Fruit fly (Drosophila melanogaster) whole organism, embryonic: ENCODE results near the gene GluRIA.

ENCODE experiments used
- Adf1 ChIP-seq: fragments of 200-800 bp; sonication (Bioruptor generic); IDR thresholded peaks from 2 replicates; pipeline ENCODE4 v1.3.6; 2022; ENCODE audit warnings: missing biosample characterization, missing genetic modification characterization
- B-H2 ChIP-seq: fragments of 200-800 bp; sonication (Bioruptor generic); optimal IDR thresholded peaks from 2 replicates; lab custom pipeline; 2018; ENCODE audit warnings: missing biosample characterization, mild to moderate bottlenecking, missing genetic modification characterization
- CG10147 ChIP-seq: fragments of 200-800 bp; sonication (Bioruptor generic); optimal IDR thresholded peaks from 2 replicates; lab custom pipeline; 2019; ENCODE audit warnings: missing biosample characterization, mild to moderate bottlenecking, missing genetic modification characterization, moderate library complexity
- CG10431 ChIP-seq: fragments of 200-800 bp; sonication (Bioruptor generic); optimal IDR thresholded peaks from 3 replicates; lab custom pipeline; 2018; ENCODE audit warnings: missing biosample characterization, mild to moderate bottlenecking, missing genetic modification characterization
- CG10543 ChIP-seq: fragments of 200-800 bp; sonication (Bioruptor generic); optimal IDR thresholded peaks from 3 replicates; lab custom pipeline; 2017; ENCODE audit warnings: missing biosample characterization, mild to moderate bottlenecking, missing genetic modification characterization, moderate library complexity
- CG16815 ChIP-seq: fragments of 200-800 bp; sonication (Bioruptor generic); optimal IDR thresholded peaks from 3 replicates; lab custom pipeline; 2017; ENCODE audit warnings: missing biosample characterization, mild to moderate bottlenecking, missing genetic modification characterization
- CG17802 ChIP-seq: fragments of 200-800 bp; sonication (Bioruptor generic); optimal IDR thresholded peaks from 2 replicates; lab custom pipeline; 2018; ENCODE audit warnings: missing biosample characterization, mild to moderate bottlenecking, missing genetic modification characterization, moderate library complexity
- CG2202 ChIP-seq: fragments of 200-800 bp; sonication (Bioruptor generic); optimal IDR thresholded peaks from 2 replicates; lab custom pipeline; 2018; ENCODE audit warnings: missing biosample characterization, mild to moderate bottlenecking, missing genetic modification characterization
- CG30403 ChIP-seq: fragments of 200-800 bp; sonication (Bioruptor generic); optimal IDR thresholded peaks from 3 replicates; lab custom pipeline; 2016; ENCODE audit warnings: missing biosample characterization, missing genetic modification characterization
- CG31224 ChIP-seq: fragments of 200-800 bp; sonication (Bioruptor generic); IDR thresholded peaks from 2 replicates; pipeline ENCODE4 v1.3.6; 2022; ENCODE audit warnings: missing biosample characterization, missing genetic modification characterization
- CG4730 ChIP-seq: fragments of 200-800 bp; sonication (Bioruptor generic); IDR thresholded peaks from 2 replicates; pipeline ENCODE4 v1.3.6; 2022; ENCODE audit warnings: missing biosample characterization, missing genetic modification characterization
- CG5180 ChIP-seq: fragments of 200-800 bp; sonication (Bioruptor generic); optimal IDR thresholded peaks from 3 replicates; lab custom pipeline; 2017; ENCODE audit warnings: missing biosample characterization, missing genetic modification characterization, mild to moderate bottlenecking, moderate library complexity, missing genetic modification reagents
- CG6689 ChIP-seq: fragments of 200-800 bp; sonication (Bioruptor generic); IDR thresholded peaks from 2 replicates; pipeline ENCODE4 v1.3.6; 2022; ENCODE audit warnings: missing biosample characterization, missing genetic modification characterization
- CG7271 ChIP-seq: fragments of 200-800 bp; sonication (Bioruptor generic); optimal IDR thresholded peaks from 2 replicates; lab custom pipeline; 2018; ENCODE audit warnings: missing biosample characterization, mild to moderate bottlenecking, missing genetic modification characterization, moderate library complexity
- CG7963 ChIP-seq: fragments of 200-800 bp; sonication (Bioruptor generic); IDR thresholded peaks from 3 replicates; pipeline ENCODE4 v1.3.6; 2022; ENCODE audit warnings: missing biosample characterization, missing genetic modification characterization; ENCODE audit not compliant: partially characterized antibody
- CG8290 ChIP-seq, 3 experiments: fragments of 200-800 bp; sonication (Bioruptor generic); optimal IDR thresholded peaks; 2 replicates each; lab custom pipeline; 2016 to 2019; ENCODE audit warnings: missing biosample characterization in 3 of 3, missing genetic modification characterization in 3 of 3, mild to moderate bottlenecking in 2 of 3, moderate library complexity in 1 of 3
- CG9437 ChIP-seq: fragments of 200-800 bp; sonication (Bioruptor generic); optimal IDR thresholded peaks from 2 replicates; lab custom pipeline; 2018; ENCODE audit warnings: missing biosample characterization, mild to moderate bottlenecking, missing genetic modification characterization
- CG9727 ChIP-seq: fragments of 200-800 bp; sonication (Bioruptor generic); optimal IDR thresholded peaks from 3 replicates; lab custom pipeline; 2017; ENCODE audit warnings: missing biosample characterization, mild to moderate bottlenecking, missing genetic modification characterization
- D19B ChIP-seq: fragments of 200-800 bp; sonication (Bioruptor generic); optimal IDR thresholded peaks from 2 replicates; lab custom pipeline; 2017; ENCODE audit warnings: missing biosample characterization, mild to moderate bottlenecking, missing genetic modification characterization
- Dek ChIP-seq: fragments of 200-800 bp; sonication (Bioruptor generic); optimal IDR thresholded peaks from 3 replicates; lab custom pipeline; 2019; ENCODE audit warnings: missing biosample characterization, mild to moderate bottlenecking, missing genetic modification characterization, moderate library complexity
- Doc3 ChIP-seq: fragments of 200-800 bp; sonication (Bioruptor generic); IDR thresholded peaks from 3 replicates; pipeline ENCODE4 v1.3.6; 2022; ENCODE audit warnings: missing biosample characterization, missing genetic modification characterization; ENCODE audit not compliant: partially characterized antibody
- Drgx ChIP-seq: fragments of 200-800 bp; sonication (Bioruptor generic); IDR thresholded peaks from 2 replicates; pipeline ENCODE4 v1.3.6; 2022; ENCODE audit warnings: missing biosample characterization, missing genetic modification characterization
- Fer3 ChIP-seq: fragments of 200-800 bp; sonication (Bioruptor generic); optimal IDR thresholded peaks from 2 replicates; lab custom pipeline; 2018; ENCODE audit warnings: missing biosample characterization, mild to moderate bottlenecking, missing genetic modification characterization, moderate library complexity
- H15 ChIP-seq: fragments of 200-800 bp; sonication (Bioruptor generic); IDR thresholded peaks from 3 replicates; pipeline ENCODE4 v1.3.6; 2022; ENCODE audit warnings: missing biosample characterization, missing genetic modification characterization
- HLHmδ ChIP-seq: fragments of 200-800 bp; sonication (Bioruptor generic); optimal IDR thresholded peaks from 2 replicates; lab custom pipeline; 2018; ENCODE audit warnings: missing biosample characterization, mild to moderate bottlenecking, missing genetic modification characterization, moderate library complexity
- Hand ChIP-seq: fragments of 200-800 bp; sonication (Bioruptor generic); optimal IDR thresholded peaks from 2 replicates; lab custom pipeline; 2017; ENCODE audit warnings: mild to moderate bottlenecking, missing biosample characterization, missing genetic modification reagents, missing genetic modification characterization
- Hmx ChIP-seq: fragments of 200-800 bp; sonication (Bioruptor generic); optimal IDR thresholded peaks from 2 replicates; lab custom pipeline; 2016; ENCODE audit warnings: missing biosample characterization, missing genetic modification characterization
- Lhr ChIP-seq: fragments of 200-800 bp; sonication (Bioruptor generic); optimal IDR thresholded peaks from 3 replicates; lab custom pipeline; 2017; ENCODE audit warnings: mild to moderate bottlenecking, missing biosample characterization, missing genetic modification reagents, missing genetic modification characterization
- Poxn ChIP-seq: fragments of 200-800 bp; sonication (Bioruptor generic); IDR thresholded peaks from 2 replicates; pipeline ENCODE4 v1.3.6; 2022; ENCODE audit warnings: missing biosample characterization, missing genetic modification characterization
- Sox102F ChIP-seq: fragments of 200-800 bp; sonication (Bioruptor generic); optimal IDR thresholded peaks from 2 replicates; lab custom pipeline; 2018; ENCODE audit warnings: missing biosample characterization, mild to moderate bottlenecking, missing genetic modification characterization, moderate library complexity
- Vsx1 ChIP-seq: fragments of 200-800 bp; sonication (Bioruptor generic); optimal IDR thresholded peaks from 2 replicates; lab custom pipeline; 2017; ENCODE audit warnings: missing biosample characterization, mild to moderate bottlenecking, missing genetic modification characterization, missing genetic modification reagents
- ab ChIP-seq: fragments of 200-800 bp; sonication (Bioruptor generic); optimal IDR thresholded peaks from 2 replicates; lab custom pipeline; 2016; ENCODE audit warnings: missing biosample characterization, missing genetic modification characterization
- al ChIP-seq: fragments of 200-800 bp; sonication (Bioruptor generic); IDR thresholded peaks from 2 replicates; pipeline ENCODE4 v1.3.6; 2022; ENCODE audit warnings: missing biosample characterization, missing genetic modification characterization
- caup ChIP-seq: fragments of 200-800 bp; sonication (Bioruptor generic); optimal IDR thresholded peaks from 3 replicates; lab custom pipeline; 2017; ENCODE audit warnings: missing biosample characterization, mild to moderate bottlenecking, missing genetic modification characterization, moderate library complexity; ENCODE audit not compliant: severe bottlenecking
- corto ChIP-seq: fragments of 200-800 bp; sonication (Bioruptor generic); optimal IDR thresholded peaks from 2 replicates; lab custom pipeline; 2016; ENCODE audit warnings: missing biosample characterization, mild to moderate bottlenecking, missing genetic modification characterization, moderate library complexity
- danr ChIP-seq: fragments of 200-800 bp; sonication (Bioruptor generic); IDR thresholded peaks from 2 replicates; pipeline ENCODE4 v1.3.6; 2022; ENCODE audit warnings: missing biosample characterization, missing genetic modification characterization
- dimm ChIP-seq: fragments of 200-800 bp; sonication (Bioruptor generic); IDR thresholded peaks from 2 replicates; pipeline ENCODE4 v1.3.6; 2022; ENCODE audit warnings: missing biosample characterization, missing genetic modification characterization
- dmrt11E ChIP-seq: fragments of 200-800 bp; sonication (Bioruptor generic); optimal IDR thresholded peaks from 3 replicates; lab custom pipeline; 2018; ENCODE audit warnings: missing biosample characterization, mild to moderate bottlenecking, missing genetic modification characterization, moderate library complexity
- emc ChIP-seq: fragments of 200-800 bp; sonication (Bioruptor generic); optimal IDR thresholded peaks from 2 replicates; lab custom pipeline; 2016; ENCODE audit warnings: missing biosample characterization, missing genetic modification characterization
- ewg ChIP-seq: fragments of 200-800 bp; sonication (Bioruptor generic); optimal IDR thresholded peaks from 3 replicates; lab custom pipeline; 2017; ENCODE audit warnings: mild to moderate bottlenecking, missing biosample characterization, missing genetic modification reagents, missing genetic modification characterization
- oc ChIP-seq: fragments of 200-800 bp; sonication (Bioruptor generic); optimal IDR thresholded peaks from 2 replicates; lab custom pipeline; 2018; ENCODE audit warnings: missing biosample characterization, mild to moderate bottlenecking, missing genetic modification characterization, moderate library complexity
- sim ChIP-seq: fragments of 200-800 bp; sonication (Bioruptor generic); IDR thresholded peaks from 2 replicates; pipeline ENCODE4 v1.3.6; 2022; ENCODE audit warnings: missing biosample characterization, missing genetic modification characterization
- slp2 ChIP-seq: fragments of 200-800 bp; sonication (Bioruptor generic); optimal IDR thresholded peaks from 2 replicates; lab custom pipeline; 2016; ENCODE audit warnings: missing biosample characterization, missing genetic modification characterization
- sna ChIP-seq: fragments of 200-800 bp; sonication (Bioruptor generic); IDR thresholded peaks from 2 replicates; pipeline ENCODE4 v1.3.6; 2022; ENCODE audit warnings: missing biosample characterization, missing genetic modification characterization; ENCODE audit not compliant: partially characterized antibody
- sqz ChIP-seq: fragments of 200-800 bp; sonication (Bioruptor generic); optimal IDR thresholded peaks from 3 replicates; lab custom pipeline; 2018; ENCODE audit warnings: missing biosample characterization, mild to moderate bottlenecking, missing genetic modification characterization
- sug ChIP-seq: fragments of 200-800 bp; optimal IDR thresholded peaks from 2 replicates; lab custom pipeline; 2019; ENCODE audit warnings: missing biosample characterization, mild to moderate bottlenecking, missing genetic modification characterization, moderate library complexity
- tgo ChIP-seq: fragments of 200-800 bp; sonication (Bioruptor generic); IDR thresholded peaks from 3 replicates; pipeline ENCODE4 v1.3.6; 2022; ENCODE audit warnings: missing biosample characterization, missing genetic modification characterization
- ttk ChIP-seq: fragments of 200-800 bp; sonication (Bioruptor generic); IDR thresholded peaks from 2 replicates; pipeline ENCODE4 v2.1.2; 2022; ENCODE audit warnings: missing biosample characterization, missing genetic modification characterization
- usp ChIP-seq: fragments of >200 bp; optimal IDR thresholded peaks from 2 replicates; lab custom pipeline; 2017; ENCODE audit warnings: missing biosample characterization, missing genetic modification characterization

The GluRIA gene

DNA sequence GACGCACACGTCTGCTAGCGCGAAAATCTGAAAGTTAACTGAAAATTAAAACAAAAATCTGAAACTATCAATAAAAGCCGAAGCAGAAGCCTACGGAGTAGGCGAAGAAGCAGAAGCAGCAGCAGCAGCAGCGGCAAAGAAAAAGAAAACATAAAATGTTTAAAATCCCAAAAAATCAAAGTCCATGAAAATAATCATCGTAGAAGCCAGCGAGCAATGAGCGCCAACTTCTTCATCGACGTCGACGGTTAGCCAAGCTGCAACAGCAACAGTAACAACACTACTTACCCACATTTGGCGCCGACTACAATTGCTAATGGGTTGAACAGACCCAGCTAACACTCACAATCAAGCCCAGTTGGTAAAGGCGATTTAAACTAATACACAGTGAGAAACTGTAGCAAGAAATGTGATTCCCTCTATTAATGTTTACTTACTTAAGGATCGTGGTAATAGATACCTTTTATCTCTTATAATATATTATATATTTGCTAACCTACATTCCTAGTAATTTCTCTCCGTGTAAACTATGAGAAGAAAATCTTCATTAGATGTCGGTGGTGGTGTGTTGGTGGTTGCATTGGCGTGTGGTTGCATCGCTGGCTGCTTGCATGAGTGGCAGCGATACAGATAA is 34.3 kb upstream of the GluRIA start, which contains the start of gene jv (continued):
- TF ChIP-seq Doc3 (no peak), tgo (GFP tag; lab: Robert Waterston, UW) (peak; percentile 30; the same call in 1 of the 3 replicates), CG2202 (tag; lab: Kevin White, UChicago) (no peak), B-H2 (GFP tag; lab: Kevin White, UChicago) (no peak), sim (GFP tag; lab: Robert Waterston, UW) (peak; percentile 37; the same call in 1 of the 2 replicates), Hmx (no peak), CG8290 (GFP tag; optimal IDR thresholded peaks at IDR 0.05; lab: Kevin White, UChicago) (no peak), CG8290 (tag; optimal IDR thresholded peaks at IDR 0.05; lab: Kevin White, UChicago) (no peak), H15 (GFP tag; lab: Robert Waterston, UW) (no peak), usp (no peak), ab (GFP tag; lab: Kevin White, UChicago) (no peak), CG5180 (GFP tag; lab: Kevin White, UChicago) (no peak), Hand (GFP tag; lab: Kevin White, UChicago) (no peak), CG9437 (GFP tag; lab: Kevin White, UChicago) (no peak), CG10543 (no peak), Adf1 (GFP tag; lab: Robert Waterston, UW) (no peak), slp2 (no peak), caup (GFP tag; lab: Kevin White, UChicago) (no peak), Sox102F (no peak), sna (GFP tag; lab: Robert Waterston, UW) (no peak), CG4730 (GFP tag; lab: Robert Waterston, UW) (no peak), CG9727 (GFP tag; lab: Kevin White, UChicago) (peak; percentile 2), CG31224 (GFP tag; lab: Robert Waterston, UW) (no peak), CG16815 (peak; percentile 12), dmrt11E (tag; lab: Kevin White, UChicago) (peak; percentile 58), sqz (GFP tag; lab: Kevin White, UChicago) (no peak), CG30403 (GFP tag; lab: Kevin White, UChicago) (no peak), Vsx1 (no peak), Poxn (GFP tag; lab: Robert Waterston, UW) (no peak), Fer3 (tag; lab: Kevin White, UChicago) (no peak), al (no peak), ttk (GFP tag; lab: Robert Waterston, UW) (peak; percentile 44), CG17802 (tag; lab: Kevin White, UChicago) (no peak), oc (tag; lab: Kevin White, UChicago) (peak; percentile 31), sug (tag; lab: Kevin White, UChicago) (no peak), D19B (no peak), Drgx (GFP tag; lab: Robert Waterston, UW) (peak; percentile 65; the same call in 1 of the 2 replicates), dimm (no peak), CG7963 (GFP tag; lab: Robert Waterston, UW) (no peak), ewg (no peak), Lhr (no peak), HLHmδ (GFP tag; lab: Kevin White, UChicago) (no peak), Dek (no peak), danr (GFP tag; lab: Robert Waterston, UW) (no peak), CG7271 (tag; lab: Kevin White, UChicago) (no peak), emc (GFP tag; lab: Kevin White, UChicago) (no peak), CG10431 (GFP tag; lab: Kevin White, UChicago) (no peak), CG10147 (no peak), corto (GFP tag; lab: Kevin White, UChicago) (no peak), CG6689 (GFP tag; lab: Robert Waterston, UW) (peak; percentile 49)
